Worm (Caenorhabditis elegans) whole organism, mixed stage, embryonic: ENCODE data around the gene M03A1.8.
A peak's percentile ranks its signal among the peaks of the same experiment; 100 is the strongest.

Experiments
- blmp-1 ChIP-seq: fragments of 150-350 bp; optimal IDR thresholded peaks from 2 replicates; lab custom pipeline; 2014; ENCODE audit warnings: missing biosample characterization, missing genetic modification characterization
- drap-1 ChIP-seq: fragments of 200-800 bp; sonication (Bioruptor generic); optimal IDR thresholded peaks from 3 replicates; lab custom pipeline; 2018; ENCODE audit warnings: mild to moderate bottlenecking, missing genetic modification characterization, missing compliant biosample characterization
- elt-3 ChIP-seq: fragments of 150-350 bp; optimal IDR thresholded peaks from 2 replicates; lab custom pipeline; 2014; ENCODE audit warnings: missing biosample characterization, missing genetic modification characterization
- hlh-1 ChIP-seq: fragments of 150-350 bp; optimal IDR thresholded peaks from 2 replicates; lab custom pipeline; 2014; ENCODE audit warnings: missing biosample characterization, missing genetic modification reagents, missing genetic modification characterization
- nhr-237 ChIP-seq: fragments of 150-350 bp; optimal IDR thresholded peaks from 2 replicates; lab custom pipeline; 2014; ENCODE audit warnings: missing biosample characterization, missing genetic modification characterization
- nhr-76 ChIP-seq: sonication (generic microtip); optimal IDR thresholded peaks from 2 replicates; lab custom pipeline; 2017; ENCODE audit warnings: missing biosample characterization, missing genetic modification characterization
- pha-4 ChIP-seq: fragments of 150-350 bp; optimal IDR thresholded peaks from 2 replicates; lab custom pipeline; 2018; ENCODE audit warnings: missing biosample characterization, missing genetic modification reagents, missing genetic modification characterization
- sem-2 ChIP-seq: fragments of 200-800 bp; sonication (Bioruptor generic); optimal IDR thresholded peaks from 2 replicates; lab custom pipeline; 2018; ENCODE audit warnings: mild to moderate bottlenecking, missing genetic modification characterization, missing compliant biosample characterization
- snpc-4 ChIP-seq: fragments of 150-350 bp; optimal IDR thresholded peaks from 2 replicates; lab custom pipeline; 2014; ENCODE audit warnings: missing biosample characterization, missing genetic modification characterization

DNA sequence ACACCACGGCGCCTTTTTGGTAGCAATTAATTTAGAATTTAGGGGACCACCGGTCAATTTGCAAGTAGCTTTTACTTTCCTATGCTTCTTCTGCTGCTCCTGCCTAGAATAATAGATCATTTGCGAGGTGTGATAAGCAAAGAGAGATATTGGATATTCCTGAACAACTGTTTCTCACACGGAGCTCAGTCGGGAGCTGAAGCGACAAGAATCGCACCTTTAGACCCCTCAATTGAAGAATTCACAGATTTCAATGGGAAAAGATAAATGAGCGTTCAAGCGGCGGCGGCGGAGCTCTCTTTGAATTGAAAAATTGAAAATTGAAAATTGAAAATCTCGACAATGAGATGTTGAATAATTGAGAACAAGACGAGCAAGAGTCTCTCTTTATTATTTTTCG is 12.4 kb downstream of the M03A1.8 start:
- TF ChIP-seq drap-1 (no peak), blmp-1 (no peak), sem-2 (GFP tag; lab: Kevin White, UChicago) (no peak), hlh-1 (tag; lab: Kevin White, UChicago) (peak; percentile 92), nhr-237 (tag; lab: Kevin White, UChicago) (no peak), elt-3 (tag; lab: Kevin White, UChicago) (no peak), nhr-76 (no peak), pha-4 (tag; lab: Kevin White, UChicago) (no peak), snpc-4 (tag; lab: Kevin White, UChicago) (no peak)
